Fruit fly (Drosophila melanogaster): ENCODE results near the gene pdm2.

DNA sequence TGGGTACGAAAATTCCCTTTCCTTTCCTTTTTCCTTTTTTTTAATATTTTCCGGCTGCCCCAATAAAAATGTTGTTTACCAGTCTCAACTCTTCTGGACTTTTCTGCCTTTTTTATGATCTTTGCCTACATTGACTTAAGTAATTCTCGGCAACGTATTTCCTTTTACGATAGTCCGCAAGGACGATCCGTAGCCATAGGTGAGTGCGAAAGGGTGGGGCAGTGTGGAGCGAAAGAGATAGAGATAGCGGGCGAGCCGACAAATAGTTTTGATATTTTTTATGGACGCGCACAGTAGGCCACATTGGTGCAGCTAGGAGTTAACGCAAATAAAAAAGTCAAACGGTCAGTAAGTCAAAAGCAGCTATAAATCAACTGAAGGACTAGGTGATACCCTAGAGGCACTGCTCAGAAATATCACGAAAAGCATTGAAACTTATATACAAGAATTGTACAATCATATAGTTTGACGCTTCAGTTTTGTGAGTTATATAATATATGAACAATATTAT lies 41.0 kb upstream of the pdm2 start:
- TF ChIP-seq Myc (optimal IDR thresholded peaks at IDR 0.05) (no peak), psq (optimal IDR thresholded peaks at IDR 0.05) (no peak), ttk (optimal IDR thresholded peaks at IDR 0.05) (no peak), Sin3A (optimal IDR thresholded peaks at IDR 0.05) (no peak), insv (optimal IDR thresholded peaks at IDR 0.05) (no peak), h (optimal IDR thresholded peaks at IDR 0.05) (no peak)

All from Kc167 (cell line).